Fruit fly (Drosophila melanogaster) whole organism, embryonic: ENCODE results near the gene CG31548.

Source experiments
- Ada2b ChIP-seq: fragments of 200-800 bp; sonication (Bioruptor generic); IDR thresholded peaks from 2 replicates; pipeline ENCODE4 v1.3.6; 2022; ENCODE audit warnings: missing biosample characterization, missing genetic modification characterization
- Adf1 ChIP-seq: fragments of 200-800 bp; sonication (Bioruptor generic); IDR thresholded peaks from 2 replicates; pipeline ENCODE4 v1.3.6; 2022; ENCODE audit warnings: missing biosample characterization, missing genetic modification characterization
- B-H2 ChIP-seq: fragments of 200-800 bp; sonication (Bioruptor generic); optimal IDR thresholded peaks from 2 replicates; lab custom pipeline; 2018; ENCODE audit warnings: missing biosample characterization, mild to moderate bottlenecking, missing genetic modification characterization
- BtbVII ChIP-seq: fragments of 200-800 bp; sonication (Bioruptor generic); optimal IDR thresholded peaks from 3 replicates; lab custom pipeline; 2017; ENCODE audit warnings: missing biosample characterization, mild to moderate bottlenecking, missing genetic modification characterization
- CG10321 ChIP-seq: fragments of 200-800 bp; sonication (Bioruptor generic); IDR thresholded peaks from 2 replicates; pipeline ENCODE4 v1.3.6; 2022; ENCODE audit warnings: missing biosample characterization, missing genetic modification characterization
- CG10959 ChIP-seq: fragments of 200-800 bp; sonication (Bioruptor generic); IDR thresholded peaks from 2 replicates; pipeline ENCODE4 v1.3.6; 2022; ENCODE audit warnings: missing biosample characterization, missing genetic modification characterization
- CG12769 ChIP-seq: fragments of 200-800 bp; sonication (Bioruptor generic); optimal IDR thresholded peaks from 2 replicates; lab custom pipeline; 2019; ENCODE audit warnings: missing biosample characterization, mild to moderate bottlenecking, missing genetic modification characterization, moderate library complexity
- CG14441 ChIP-seq: fragments of 200-800 bp; sonication (Bioruptor generic); IDR thresholded peaks from 2 replicates; pipeline ENCODE4 v1.3.6; 2022; ENCODE audit warnings: missing biosample characterization, missing genetic modification characterization
- CG14710 ChIP-seq: fragments of 200-800 bp; sonication (Bioruptor generic); optimal IDR thresholded peaks from 3 replicates; lab custom pipeline; 2019; ENCODE audit warnings: missing biosample characterization, mild to moderate bottlenecking, missing genetic modification characterization, moderate library complexity
- CG15073 ChIP-seq: fragments of 200-800 bp; sonication (Bioruptor generic); optimal IDR thresholded peaks from 2 replicates; lab custom pipeline; 2016; ENCODE audit warnings: missing biosample characterization, missing genetic modification characterization
- CG17802 ChIP-seq: fragments of 200-800 bp; sonication (Bioruptor generic); optimal IDR thresholded peaks from 2 replicates; lab custom pipeline; 2018; ENCODE audit warnings: missing biosample characterization, mild to moderate bottlenecking, missing genetic modification characterization, moderate library complexity
- CG2116 ChIP-seq: fragments of 200-800 bp; sonication (Bioruptor generic); optimal IDR thresholded peaks from 3 replicates; lab custom pipeline; 2018; ENCODE audit warnings: missing biosample characterization, mild to moderate bottlenecking, missing genetic modification characterization
- CG2129 ChIP-seq: fragments of 200-800 bp; sonication (Bioruptor generic); IDR thresholded peaks from 2 replicates; pipeline ENCODE4 v1.3.6; 2022; ENCODE audit warnings: missing biosample characterization, missing genetic modification characterization; ENCODE audit not compliant: partially characterized antibody
- CG30403 ChIP-seq: fragments of 200-800 bp; sonication (Bioruptor generic); optimal IDR thresholded peaks from 3 replicates; lab custom pipeline; 2016; ENCODE audit warnings: missing biosample characterization, missing genetic modification characterization
- CG3407 ChIP-seq: fragments of 200-800 bp; sonication (Bioruptor generic); optimal IDR thresholded peaks from 2 replicates; lab custom pipeline; 2018; ENCODE audit warnings: missing biosample characterization, mild to moderate bottlenecking, missing genetic modification characterization
- CG3995 ChIP-seq: fragments of 200-800 bp; sonication (Bioruptor generic); optimal IDR thresholded peaks from 3 replicates; lab custom pipeline; 2016; ENCODE audit warnings: missing biosample characterization, missing genetic modification characterization
- CG4360 ChIP-seq: fragments of 200-800 bp; sonication (Bioruptor generic); IDR thresholded peaks from 2 replicates; pipeline ENCODE4 v1.3.6; 2022; ENCODE audit warnings: missing biosample characterization, missing genetic modification characterization
- CG4730 ChIP-seq: fragments of 200-800 bp; sonication (Bioruptor generic); IDR thresholded peaks from 2 replicates; pipeline ENCODE4 v1.3.6; 2022; ENCODE audit warnings: missing biosample characterization, missing genetic modification characterization
- CG8281 ChIP-seq: fragments of 200-800 bp; sonication (Bioruptor generic); optimal IDR thresholded peaks from 2 replicates; lab custom pipeline; 2018; ENCODE audit warnings: missing biosample characterization, mild to moderate bottlenecking, missing genetic modification characterization, moderate library complexity
- CG8388 ChIP-seq: fragments of 200-800 bp; sonication (Bioruptor generic); optimal IDR thresholded peaks from 2 replicates; lab custom pipeline; 2019; ENCODE audit warnings: missing biosample characterization, mild to moderate bottlenecking, missing genetic modification characterization, moderate library complexity
- D ChIP-seq, 2 experiments: fragments of 200-800 bp in 1 of 2; fragments of >200 bp in 1 of 2; sonication (Bioruptor generic) in 1 of 2; optimal IDR thresholded peaks; 2 replicates in 1 of 2; 3 replicates in 1 of 2; lab custom pipeline; 2017; ENCODE audit warnings: mild to moderate bottlenecking in 1 of 2, missing biosample characterization in 1 of 2, missing genetic modification characterization in 1 of 2, missing genetic modification reagents in 1 of 2
- Dbx ChIP-seq: fragments of 200-800 bp; sonication (Bioruptor generic); IDR thresholded peaks from 3 replicates; pipeline ENCODE4 v1.3.6; 2022; ENCODE audit warnings: missing biosample characterization, missing genetic modification characterization
- Hr3 ChIP-seq: fragments of 200-800 bp; sonication (Bioruptor generic); optimal IDR thresholded peaks from 3 replicates; lab custom pipeline; 2016; ENCODE audit warnings: missing biosample characterization, missing genetic modification characterization
- Kr ChIP-seq: fragments of 200-800 bp; sonication (Bioruptor generic); optimal IDR thresholded peaks from 2 replicates; lab custom pipeline; 2017; ENCODE audit warnings: missing biosample characterization, mild to moderate bottlenecking, missing genetic modification characterization
- MBD-R2 ChIP-seq: fragments of 200-800 bp; sonication (Bioruptor generic); IDR thresholded peaks from 2 replicates; pipeline ENCODE4 v1.3.6; 2022; ENCODE audit warnings: missing biosample characterization, missing genetic modification characterization
- Pdp1 ChIP-seq, 2 experiments: fragments of 200-800 bp; sonication (Bioruptor generic); optimal IDR thresholded peaks; 3 replicates each; lab custom pipeline; 2016; ENCODE audit warnings: missing biosample characterization in 2 of 2, missing genetic modification characterization in 2 of 2, mild to moderate bottlenecking in 1 of 2, moderate library complexity in 1 of 2
- Ssrp ChIP-seq: fragments of 200-800 bp; sonication (Bioruptor generic); optimal IDR thresholded peaks from 2 replicates; lab custom pipeline; 2018; ENCODE audit warnings: missing biosample characterization, mild to moderate bottlenecking, missing genetic modification characterization, moderate library complexity
- ab ChIP-seq: fragments of 200-800 bp; sonication (Bioruptor generic); optimal IDR thresholded peaks from 2 replicates; lab custom pipeline; 2016; ENCODE audit warnings: missing biosample characterization, missing genetic modification characterization
- bcd ChIP-seq: fragments of 200-800 bp; sonication (Bioruptor generic); optimal IDR thresholded peaks from 2 replicates; lab custom pipeline; 2017; ENCODE audit warnings: missing biosample characterization, mild to moderate bottlenecking, missing genetic modification characterization
- cas ChIP-seq: fragments of 200-800 bp; sonication (Bioruptor generic); IDR thresholded peaks from 2 replicates; pipeline ENCODE4 v1.3.6; 2022; ENCODE audit warnings: missing biosample characterization, missing genetic modification characterization
- croc ChIP-seq: fragments of 200-800 bp; sonication (Bioruptor generic); conservative IDR thresholded peaks from 3 replicates; pipeline ENCODE4 v1.3.6; 2022; ENCODE audit warnings: missing biosample characterization, missing genetic modification characterization
- dati ChIP-seq: fragments of 200-800 bp; sonication (Bioruptor generic); IDR thresholded peaks from 2 replicates; pipeline ENCODE4 v1.3.6; 2022; ENCODE audit warnings: missing biosample characterization, missing genetic modification characterization
- dpn ChIP-seq, 2 experiments: fragments of 200-800 bp; sonication (Bioruptor generic); optimal IDR thresholded peaks; 3 replicates each; lab custom pipeline; 2016; ENCODE audit warnings: missing biosample characterization in 2 of 2, missing genetic modification characterization in 2 of 2
- dysf ChIP-seq: fragments of 200-800 bp; sonication (Bioruptor generic); IDR thresholded peaks from 3 replicates; pipeline ENCODE4 v1.3.6; 2022; ENCODE audit warnings: missing biosample characterization, missing genetic modification characterization
- grn ChIP-seq: fragments of 200-800 bp; sonication (Bioruptor generic); optimal IDR thresholded peaks from 3 replicates; lab custom pipeline; 2017; ENCODE audit warnings: missing biosample characterization, missing genetic modification characterization
- gro ChIP-seq: fragments of 200-800 bp; sonication (Bioruptor generic); optimal IDR thresholded peaks from 2 replicates; lab custom pipeline; 2016; ENCODE audit warnings: missing biosample characterization, missing genetic modification characterization
- insv ChIP-seq, 2 experiments: fragments of 200-800 bp; sonication (Bioruptor generic); optimal IDR thresholded peaks; 3 replicates each; lab custom pipeline; 2016 to 2018; ENCODE audit warnings: missing biosample characterization in 2 of 2, missing genetic modification characterization in 2 of 2
- kay ChIP-seq: fragments of 200-800 bp; sonication (Bioruptor generic); optimal IDR thresholded peaks from 2 replicates; lab custom pipeline; 2016; ENCODE audit warnings: missing biosample characterization, missing genetic modification characterization
- knrl ChIP-seq: fragments of 200-800 bp; sonication (Bioruptor generic); IDR thresholded peaks from 3 replicates; pipeline ENCODE4 v1.3.6; 2022; ENCODE audit warnings: missing biosample characterization, missing genetic modification characterization; ENCODE audit not compliant: partially characterized antibody
- lbe ChIP-seq: fragments of 200-800 bp; sonication (Bioruptor generic); optimal IDR thresholded peaks from 2 replicates; lab custom pipeline; 2016; ENCODE audit warnings: missing biosample characterization, mild to moderate bottlenecking, missing genetic modification characterization
- lmd ChIP-seq: fragments of 200-800 bp; sonication (Bioruptor generic); IDR thresholded peaks from 2 replicates; pipeline ENCODE4 v1.3.6; 2022; ENCODE audit warnings: missing biosample characterization, missing genetic modification characterization
- oc ChIP-seq: fragments of 200-800 bp; sonication (Bioruptor generic); optimal IDR thresholded peaks from 2 replicates; lab custom pipeline; 2018; ENCODE audit warnings: missing biosample characterization, mild to moderate bottlenecking, missing genetic modification characterization, moderate library complexity
- peb ChIP-seq: fragments of 200-800 bp; sonication (Bioruptor generic); IDR thresholded peaks from 2 replicates; pipeline ENCODE4 v1.3.6; 2022; ENCODE audit warnings: missing biosample characterization, missing genetic modification characterization
- salm ChIP-seq: fragments of 200-800 bp; sonication (Bioruptor generic); optimal IDR thresholded peaks from 2 replicates; lab custom pipeline; 2018; ENCODE audit warnings: missing biosample characterization, mild to moderate bottlenecking, missing genetic modification characterization
- slbo ChIP-seq: fragments of 200-800 bp; sonication (Bioruptor generic); IDR thresholded peaks from 2 replicates; pipeline ENCODE4 v1.3.6; 2022; ENCODE audit warnings: missing biosample characterization, missing genetic modification characterization
- so ChIP-seq: fragments of 200-800 bp; sonication (Bioruptor generic); IDR thresholded peaks from 3 replicates; pipeline ENCODE4 v1.3.6; 2022; ENCODE audit warnings: missing biosample characterization, missing genetic modification characterization
- tll ChIP-seq, 2 experiments: fragments of 200-800 bp in 1 of 2; fragments of >200 bp in 1 of 2; sonication (Bioruptor generic) in 1 of 2; optimal IDR thresholded peaks; 2 replicates each; lab custom pipeline; 2017 to 2019; ENCODE audit warnings: missing biosample characterization in 2 of 2, missing genetic modification characterization in 2 of 2, mild to moderate bottlenecking in 1 of 2, moderate library complexity in 1 of 2
- vnd ChIP-seq: fragments of 200-800 bp; sonication (Bioruptor generic); IDR thresholded peaks from 3 replicates; pipeline ENCODE4 v1.3.6; 2022; ENCODE audit warnings: missing biosample characterization, missing genetic modification characterization; ENCODE audit not compliant: partially characterized antibody
- wdn ChIP-seq: fragments of 200-800 bp; sonication (Bioruptor generic); IDR thresholded peaks from 2 replicates; pipeline ENCODE4 v1.3.6; 2022; ENCODE audit warnings: missing biosample characterization, missing genetic modification characterization
- yki ChIP-seq: fragments of >200 bp; optimal IDR thresholded peaks from 3 replicates; lab custom pipeline; 2018

CG31548 gene

DNA sequence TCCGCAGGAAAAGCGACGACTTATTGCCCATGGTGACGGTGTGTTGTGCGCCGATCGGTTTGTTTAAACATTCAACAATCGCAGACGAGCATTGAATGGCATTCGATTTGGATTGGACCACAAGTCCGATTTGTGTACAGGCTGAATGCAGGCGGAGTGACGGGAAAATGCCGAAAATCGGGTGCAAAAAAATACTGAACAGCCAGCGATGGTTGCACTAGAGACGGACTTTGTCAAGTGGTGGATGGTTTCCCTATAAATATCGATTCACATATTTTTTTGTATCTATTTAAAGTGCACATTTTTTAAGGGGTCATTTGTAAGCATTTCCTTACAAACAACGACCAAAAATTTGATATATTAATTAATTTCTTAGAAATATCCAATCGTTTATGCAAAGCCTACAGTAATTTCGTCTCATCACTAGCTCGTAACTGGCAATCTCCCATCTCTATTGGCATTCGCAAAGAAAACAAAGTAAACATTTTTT lies 18.1 kb upstream of the CG31548 start, which contains the start of the genes elm and MED27:
TSS of gene elm (minus strand) at position 170 of the 490 bp plus-strand sequence.
TSS of gene MED27 (plus strand) at position 448 of the 490 bp plus-strand sequence.
- TF ChIP-seq CG2129 (GFP tag; lab: Robert Waterston, UW), result peak; percentile 97
- peak; percentile 69 for TF ChIP-seq CG8281 (tag; lab: Kevin White, UChicago)
- TF ChIP-seq Dbx (GFP tag; lab: Robert Waterston, UW), result peak; percentile 96
- peak; percentile 95 for TF ChIP-seq lmd
- peak; percentile 98 for TF ChIP-seq knrl (GFP tag; lab: Robert Waterston, UW)
- peak; percentile 92 for TF ChIP-seq wdn (GFP tag; lab: Robert Waterston, UW)
- TF ChIP-seq yki (lab: Kevin White, UChicago), result no peak
- peak; percentile 86 for TF ChIP-seq CG10959 (GFP tag; lab: Robert Waterston, UW)
- TF ChIP-seq CG10321 (GFP tag; lab: Robert Waterston, UW), result peak; percentile 48; the same call in 1 of the 2 replicates
- TF ChIP-seq Kr (GFP tag; lab: Kevin White, UChicago), result no peak
- TF ChIP-seq CG14441 (GFP tag; lab: Robert Waterston, UW), result peak; percentile 95
- peak; percentile 95 to 96 for TF ChIP-seq dpn (GFP tag; optimal IDR thresholded peaks at IDR 0.05; lab: Kevin White, UChicago)
- TF ChIP-seq grn (GFP tag; lab: Kevin White, UChicago), result peak; percentile 25
- TF ChIP-seq CG30403 (GFP tag; lab: Kevin White, UChicago), result peak; percentile 98
- peak; percentile 89 for TF ChIP-seq lbe (GFP tag; lab: Kevin White, UChicago)
- TF ChIP-seq CG3407, result peak; percentile 78
- TF ChIP-seq D (optimal IDR thresholded peaks at IDR 0.05; lab: Kevin White, UChicago), result no peak
- TF ChIP-seq D (GFP tag; optimal IDR thresholded peaks at IDR 0.05; lab: Kevin White, UChicago), result peak; percentile 77
- TF ChIP-seq cas (GFP tag; lab: Robert Waterston, UW), result peak; percentile 86
- TF ChIP-seq dysf (GFP tag; lab: Robert Waterston, UW), result peak; percentile 94
- peak; percentile 92 for TF ChIP-seq Ada2b
- TF ChIP-seq CG15073 (GFP tag; lab: Kevin White, UChicago), result peak; percentile 64
- TF ChIP-seq tll (GFP tag; optimal IDR thresholded peaks at IDR 0.05; lab: Kevin White, UChicago), result peak; percentile 41 to 83
- peak; percentile 93 for TF ChIP-seq bcd (GFP tag; lab: Kevin White, UChicago)
- peak; percentile 66 for TF ChIP-seq CG3995
- peak; percentile 95 for TF ChIP-seq MBD-R2 (GFP tag; lab: Robert Waterston, UW)
- TF ChIP-seq kay (GFP tag; lab: Kevin White, UChicago), result peak; percentile 86
- TF ChIP-seq B-H2, result peak; percentile 91
- peak; percentile 94 for TF ChIP-seq Ssrp (tag; lab: Kevin White, UChicago)
- TF ChIP-seq Adf1 (GFP tag; lab: Robert Waterston, UW), result peak; percentile 74
- peak; percentile 81 for TF ChIP-seq BtbVII (GFP tag; lab: Kevin White, UChicago)
- TF ChIP-seq salm (tag; lab: Kevin White, UChicago), result peak; percentile 76
- TF ChIP-seq ab, result peak; percentile 80
- TF ChIP-seq peb (GFP tag; lab: Robert Waterston, UW), result peak; percentile 85
- peak; percentile 73 for TF ChIP-seq CG17802 (tag; lab: Kevin White, UChicago)
- peak; percentile 90 for TF ChIP-seq croc (GFP tag; lab: Robert Waterston, UW)
- TF ChIP-seq dati (GFP tag; lab: Robert Waterston, UW), result no peak; the same call in 1 of the 2 replicates
- TF ChIP-seq oc (tag; lab: Kevin White, UChicago), result peak; percentile 67
- TF ChIP-seq Hr3, result peak; percentile 95
- TF ChIP-seq CG12769, result peak; percentile 85
- TF ChIP-seq CG14710 (tag; lab: Kevin White, UChicago), result peak; percentile 96
- TF ChIP-seq insv (GFP tag; optimal IDR thresholded peaks at IDR 0.05; lab: Kevin White, UChicago), result peak in 1 of 2 experiments; percentile 73
- TF ChIP-seq CG2116 (GFP tag; lab: Kevin White, UChicago), result peak; percentile 92
- peak; percentile 91 to 96 for TF ChIP-seq Pdp1 (GFP tag; optimal IDR thresholded peaks at IDR 0.05; lab: Kevin White, UChicago)
- peak; percentile 92 for TF ChIP-seq CG4730 (GFP tag; lab: Robert Waterston, UW)
- TF ChIP-seq vnd (GFP tag; lab: Robert Waterston, UW), result peak; percentile 93
- peak; percentile 97 for TF ChIP-seq slbo (GFP tag; lab: Robert Waterston, UW)
- TF ChIP-seq so, result peak; percentile 89; the same call in 2 of the 3 replicates
- peak; percentile 88 for TF ChIP-seq CG8388 (GFP tag; lab: Kevin White, UChicago)
- peak; percentile 89 for TF ChIP-seq gro (GFP tag; lab: Kevin White, UChicago)
- TF ChIP-seq CG4360 (GFP tag; lab: Robert Waterston, UW), result 0 out of 2 replicates have a peak, but pooled peaks have one; percentile 42
